Worm (Caenorhabditis elegans) whole organism, midembryonic: ENCODE measurements around the gene idpb-2.

Experiments
- T22C8.4 ChIP-seq: fragments of 200-800 bp; sonication (Bioruptor generic); IDR thresholded peaks from 2 replicates; pipeline ENCODE4 v1.3.6; 2022; ENCODE audit warnings: missing genetic modification characterization, missing compliant biosample characterization
- cog-1 ChIP-seq: sonication (generic microtip); optimal IDR thresholded peaks from 2 replicates; lab custom pipeline; 2016; ENCODE audit warnings: missing genetic modification characterization, missing compliant biosample characterization
- flt-1 ChIP-seq: fragments of 200-800 bp; sonication (Bioruptor generic); IDR thresholded peaks from 2 replicates; pipeline ENCODE4 v1.3.6; 2022; ENCODE audit warnings: missing genetic modification characterization, missing compliant biosample characterization
- med-1 ChIP-seq: sonication (generic microtip); optimal IDR thresholded peaks from 2 replicates; lab custom pipeline; 2017; ENCODE audit warnings: missing genetic modification characterization, mild to moderate bottlenecking, missing compliant biosample characterization, antibody characterized with exemption, missing genetic modification reagents; ENCODE audit not compliant: insufficient read depth
- ref-1 ChIP-seq: fragments of 200-800 bp; sonication (Bioruptor generic); conservative IDR thresholded peaks from 2 replicates; pipeline ENCODE4 v1.3.6; 2022; ENCODE audit warnings: missing genetic modification reagents, missing genetic modification characterization, missing compliant biosample characterization
- ztf-23 ChIP-seq: fragments of 200-800 bp; sonication (Bioruptor generic); IDR thresholded peaks from 2 replicates; pipeline ENCODE4 v1.3.6; 2022; ENCODE audit warnings: missing genetic modification reagents, missing genetic modification characterization, missing compliant biosample characterization
- ztf-29 ChIP-seq: fragments of 200-800 bp; sonication (Bioruptor generic); IDR thresholded peaks from 2 replicates; pipeline ENCODE4 v1.3.6; 2022; ENCODE audit warnings: missing genetic modification reagents, missing genetic modification characterization, missing compliant biosample characterization

DNA sequence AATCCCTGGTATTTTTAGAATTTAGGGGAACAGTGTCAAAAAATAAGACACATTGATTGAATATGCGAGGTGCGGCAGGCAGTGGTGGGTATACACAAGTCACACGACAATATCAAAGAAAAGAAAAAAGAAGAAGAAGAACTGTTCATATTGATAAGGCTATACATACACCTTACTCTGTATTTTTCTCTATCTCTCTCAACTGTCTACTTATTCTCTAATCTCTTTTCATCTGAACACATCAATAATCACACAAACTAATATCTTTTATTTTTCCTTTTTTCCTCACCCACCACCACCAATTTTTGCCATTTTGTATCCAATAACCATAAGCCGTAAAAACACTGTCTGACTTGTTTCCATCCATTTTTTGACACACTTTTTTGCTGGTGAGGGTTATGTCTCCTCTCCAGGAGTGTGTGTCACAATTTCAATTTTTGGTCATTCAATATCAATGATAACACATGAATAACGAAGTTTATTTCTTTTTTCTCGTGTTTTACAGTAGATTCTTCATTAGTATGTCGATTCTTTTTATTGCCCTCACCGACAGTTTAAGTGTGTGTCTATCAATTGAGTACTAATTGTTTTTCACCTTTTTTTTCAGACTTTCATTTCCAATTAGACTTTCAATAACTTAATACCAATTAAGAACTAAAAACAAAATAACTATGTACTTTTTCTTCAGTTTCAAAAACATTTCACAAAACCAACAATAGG, 49.9 kb downstream of the idpb-2 start:
- TF ChIP-seq ref-1 (no peak), flt-1 (GFP tag; lab: Robert Waterston, UW) (no peak), cog-1 (tag; lab: Kevin White, UChicago) (no peak), T22C8.4 (GFP tag; lab: Robert Waterston, UW) (no peak), ztf-29 (no peak), med-1 (GFP tag; lab: Kevin White, UChicago) (no peak), ztf-23 (GFP tag; lab: Robert Waterston, UW) (no peak)
